Fruit fly (Drosophila melanogaster) whole organism, embryonic: ENCODE measurements around the gene MtnD.
A peak's percentile ranks its signal among the peaks of the same experiment; 100 is the strongest.

ENCODE experiments used
- Ada2b ChIP-seq: fragments of 200-800 bp; sonication (Bioruptor generic); IDR thresholded peaks from 2 replicates; pipeline ENCODE4 v1.3.6; 2022; ENCODE audit warnings: missing biosample characterization, missing genetic modification characterization
- Adf1 ChIP-seq: fragments of 200-800 bp; sonication (Bioruptor generic); IDR thresholded peaks from 2 replicates; pipeline ENCODE4 v1.3.6; 2022; ENCODE audit warnings: missing biosample characterization, missing genetic modification characterization
- CG12155 ChIP-seq: fragments of 200-800 bp; sonication (Bioruptor generic); optimal IDR thresholded peaks from 3 replicates; lab custom pipeline; 2016; ENCODE audit warnings: missing biosample characterization, missing genetic modification characterization
- CG12299 ChIP-seq: fragments of 200-800 bp; sonication (Bioruptor generic); optimal IDR thresholded peaks from 2 replicates; lab custom pipeline; 2018; ENCODE audit warnings: missing biosample characterization, mild to moderate bottlenecking, missing genetic modification characterization
- CG1233 ChIP-seq: fragments of 200-800 bp; sonication (Bioruptor generic); optimal IDR thresholded peaks from 4 replicates; lab custom pipeline; 2018; ENCODE audit warnings: missing biosample characterization, mild to moderate bottlenecking, missing genetic modification characterization
- CG12769 ChIP-seq: fragments of 200-800 bp; sonication (Bioruptor generic); optimal IDR thresholded peaks from 2 replicates; lab custom pipeline; 2019; ENCODE audit warnings: missing biosample characterization, mild to moderate bottlenecking, missing genetic modification characterization, moderate library complexity
- CG15011 ChIP-seq: fragments of 200-800 bp; sonication (Bioruptor generic); optimal IDR thresholded peaks from 3 replicates; lab custom pipeline; 2018; ENCODE audit warnings: missing biosample characterization, mild to moderate bottlenecking, missing genetic modification characterization
- CG1529 ChIP-seq: fragments of 200-800 bp; sonication (Bioruptor generic); optimal IDR thresholded peaks from 3 replicates; lab custom pipeline; 2018; ENCODE audit warnings: missing biosample characterization, missing genetic modification characterization
- CG1603 ChIP-seq: fragments of 200-800 bp; sonication (Bioruptor generic); optimal IDR thresholded peaks from 2 replicates; lab custom pipeline; 2019; ENCODE audit warnings: missing biosample characterization, mild to moderate bottlenecking, missing genetic modification characterization, moderate library complexity
- CG1792 ChIP-seq: fragments of 200-800 bp; sonication (Bioruptor generic); optimal IDR thresholded peaks from 2 replicates; lab custom pipeline; 2016; ENCODE audit warnings: missing biosample characterization, missing genetic modification characterization
- CG18011 ChIP-seq: fragments of 200-800 bp; sonication (Bioruptor generic); optimal IDR thresholded peaks from 2 replicates; lab custom pipeline; 2017; ENCODE audit warnings: missing biosample characterization, missing genetic modification characterization, mild to moderate bottlenecking, moderate library complexity, missing genotype
- CG2116 ChIP-seq: fragments of 200-800 bp; sonication (Bioruptor generic); optimal IDR thresholded peaks from 3 replicates; lab custom pipeline; 2018; ENCODE audit warnings: missing biosample characterization, mild to moderate bottlenecking, missing genetic modification characterization
- CG2889 ChIP-seq: fragments of 200-800 bp; sonication (Bioruptor generic); IDR thresholded peaks from 3 replicates; pipeline ENCODE4 v1.3.6; 2022; ENCODE audit warnings: missing biosample characterization, missing genetic modification characterization
- CG31388 ChIP-seq: fragments of 200-800 bp; sonication (Bioruptor generic); optimal IDR thresholded peaks from 2 replicates; lab custom pipeline; 2016; ENCODE audit warnings: missing biosample characterization, missing genetic modification characterization
- CG3163 ChIP-seq: fragments of 200-800 bp; sonication (Bioruptor generic); optimal IDR thresholded peaks from 3 replicates; lab custom pipeline; 2016; ENCODE audit warnings: missing biosample characterization, missing genetic modification characterization
- CG32767 ChIP-seq: fragments of 200-800 bp; sonication (Bioruptor generic); IDR thresholded peaks from 2 replicates; pipeline ENCODE4 v1.3.6; 2022; ENCODE audit warnings: missing biosample characterization, missing genetic modification characterization
- CG34376 ChIP-seq: fragments of 200-800 bp; sonication (Bioruptor generic); optimal IDR thresholded peaks from 2 replicates; lab custom pipeline; 2018; ENCODE audit warnings: missing biosample characterization, mild to moderate bottlenecking, missing genetic modification characterization
- CG4404 ChIP-seq: fragments of 200-800 bp; sonication (Bioruptor generic); IDR thresholded peaks from 2 replicates; pipeline ENCODE4 v1.3.6; 2022; ENCODE audit warnings: missing biosample characterization, missing genetic modification characterization
- CG4707 ChIP-seq: fragments of 200-800 bp; sonication (Bioruptor generic); optimal IDR thresholded peaks from 2 replicates; lab custom pipeline; 2018; ENCODE audit warnings: missing biosample characterization, mild to moderate bottlenecking, missing genetic modification characterization, moderate library complexity
- CG7963 ChIP-seq: fragments of 200-800 bp; sonication (Bioruptor generic); IDR thresholded peaks from 3 replicates; pipeline ENCODE4 v1.3.6; 2022; ENCODE audit warnings: missing biosample characterization, missing genetic modification characterization; ENCODE audit not compliant: partially characterized antibody
- CG8478 ChIP-seq: fragments of >200 bp; optimal IDR thresholded peaks from 2 replicates; lab custom pipeline; 2018
- CG9215 ChIP-seq: fragments of 200-800 bp; sonication (Bioruptor generic); IDR thresholded peaks from 2 replicates; pipeline ENCODE4 v1.3.6; 2022; ENCODE audit warnings: missing biosample characterization, missing genetic modification characterization
- CG9817 ChIP-seq: fragments of 200-800 bp; sonication (Bioruptor generic); optimal IDR thresholded peaks from 2 replicates; lab custom pipeline; 2018; ENCODE audit warnings: missing biosample characterization, mild to moderate bottlenecking, missing genetic modification characterization, moderate library complexity
- Chrac-16 ChIP-seq: fragments of 200-800 bp; sonication (Bioruptor generic); optimal IDR thresholded peaks from 3 replicates; lab custom pipeline; 2016; ENCODE audit warnings: missing biosample characterization, missing genetic modification characterization
- D ChIP-seq, 2 experiments: fragments of 200-800 bp in 1 of 2; fragments of >200 bp in 1 of 2; sonication (Bioruptor generic) in 1 of 2; optimal IDR thresholded peaks; 2 replicates in 1 of 2; 3 replicates in 1 of 2; lab custom pipeline; 2017; ENCODE audit warnings: mild to moderate bottlenecking in 1 of 2, missing biosample characterization in 1 of 2, missing genetic modification characterization in 1 of 2, missing genetic modification reagents in 1 of 2
- Ets97D ChIP-seq: fragments of 200-800 bp; sonication (Bioruptor generic); optimal IDR thresholded peaks from 3 replicates; lab custom pipeline; 2016; ENCODE audit warnings: missing biosample characterization, missing genetic modification characterization
- Gsc ChIP-seq: fragments of 200-800 bp; sonication (Bioruptor generic); IDR thresholded peaks from 2 replicates; pipeline ENCODE4 v1.3.6; 2022; ENCODE audit warnings: missing biosample characterization, missing genetic modification characterization
- H2.0 ChIP-seq: fragments of 200-800 bp; sonication (Bioruptor generic); IDR thresholded peaks from 2 replicates; pipeline ENCODE4 v1.3.6; 2022; ENCODE audit warnings: missing biosample characterization, missing genetic modification characterization
- HHEX ChIP-seq: fragments of 200-800 bp; sonication (Bioruptor generic); optimal IDR thresholded peaks from 3 replicates; lab custom pipeline; 2017; ENCODE audit warnings: missing biosample characterization, mild to moderate bottlenecking, missing genetic modification characterization, missing genetic modification reagents
- Hmx ChIP-seq: fragments of 200-800 bp; sonication (Bioruptor generic); optimal IDR thresholded peaks from 2 replicates; lab custom pipeline; 2016; ENCODE audit warnings: missing biosample characterization, missing genetic modification characterization
- Rx ChIP-seq: fragments of 200-800 bp; sonication (Bioruptor generic); IDR thresholded peaks from 2 replicates; pipeline ENCODE4 v1.3.6; 2022; ENCODE audit warnings: missing biosample characterization, missing genetic modification characterization
- Sox100B ChIP-seq: fragments of 200-800 bp; sonication (Bioruptor generic); optimal IDR thresholded peaks from 3 replicates; lab custom pipeline; 2018; ENCODE audit warnings: missing biosample characterization, mild to moderate bottlenecking, missing genetic modification characterization
- Trl ChIP-seq, 3 experiments: fragments of >200 bp in 2 of 3; fragments of 200-800 bp in 1 of 3; sonication (Bioruptor generic) in 1 of 3; optimal IDR thresholded peaks; 2 replicates in 1 of 3; 3 replicates in 2 of 3; lab custom pipeline; 2016 to 2017; ENCODE audit warnings: missing biosample characterization in 1 of 3, missing genetic modification characterization in 1 of 3
- YL-1 ChIP-seq: fragments of 200-800 bp; sonication (Bioruptor generic); optimal IDR thresholded peaks from 3 replicates; lab custom pipeline; 2017; ENCODE audit warnings: missing biosample characterization, mild to moderate bottlenecking, missing genetic modification characterization
- bsh ChIP-seq, 2 experiments: fragments of 200-800 bp; sonication (Bioruptor generic); optimal IDR thresholded peaks; 2 replicates each; lab custom pipeline; 2017 to 2018; ENCODE audit warnings: mild to moderate bottlenecking in 2 of 2, missing biosample characterization in 2 of 2, missing genetic modification characterization in 2 of 2, moderate library complexity in 1 of 2
- dan ChIP-seq: fragments of 200-800 bp; sonication (Bioruptor generic); IDR thresholded peaks from 2 replicates; pipeline ENCODE4 v1.3.6; 2022; ENCODE audit warnings: missing biosample characterization, missing genetic modification characterization
- hth ChIP-seq: fragments of >200 bp; optimal IDR thresholded peaks from 2 replicates; lab custom pipeline; 2017; ENCODE audit warnings: inconsistent platforms
- kay ChIP-seq: fragments of 200-800 bp; sonication (Bioruptor generic); optimal IDR thresholded peaks from 2 replicates; lab custom pipeline; 2016; ENCODE audit warnings: missing biosample characterization, missing genetic modification characterization
- klu ChIP-seq: fragments of 200-800 bp; sonication (Bioruptor generic); IDR thresholded peaks from 2 replicates; pipeline ENCODE4 v1.3.6; 2022; ENCODE audit warnings: missing biosample characterization, missing genetic modification characterization
- nerfin-2 ChIP-seq: fragments of 200-800 bp; sonication (Bioruptor generic); IDR thresholded peaks from 2 replicates; pipeline ENCODE4 v1.3.6; 2022; ENCODE audit warnings: missing biosample characterization, missing genetic modification characterization; ENCODE audit not compliant: partially characterized antibody
- nom ChIP-seq: fragments of 200-800 bp; sonication (Bioruptor generic); optimal IDR thresholded peaks from 2 replicates; lab custom pipeline; 2017; ENCODE audit warnings: missing biosample characterization, missing genetic modification characterization, mild to moderate bottlenecking, moderate library complexity, missing genetic modification reagents
- pros ChIP-seq: fragments of 200-800 bp; sonication (Bioruptor generic); optimal IDR thresholded peaks from 3 replicates; lab custom pipeline; 2019; ENCODE audit warnings: missing biosample characterization, mild to moderate bottlenecking, missing genetic modification characterization, moderate library complexity
- ro ChIP-seq: fragments of 200-800 bp; sonication (Bioruptor generic); IDR thresholded peaks from 2 replicates; pipeline ENCODE4 v1.3.6; 2022; ENCODE audit warnings: missing biosample characterization, missing genetic modification characterization
- salm ChIP-seq: fragments of 200-800 bp; sonication (Bioruptor generic); optimal IDR thresholded peaks from 2 replicates; lab custom pipeline; 2018; ENCODE audit warnings: missing biosample characterization, mild to moderate bottlenecking, missing genetic modification characterization
- sc ChIP-seq, 3 experiments: fragments of >200 bp in 2 of 3; fragments of 200-800 bp in 1 of 3; sonication (Bioruptor generic) in 1 of 3; optimal IDR thresholded peaks; 2 replicates in 2 of 3; 3 replicates in 1 of 3; lab custom pipeline; 2017; ENCODE audit warnings: mild to moderate bottlenecking in 1 of 3, missing biosample characterization in 1 of 3, missing genetic modification characterization in 1 of 3, missing genetic modification reagents in 1 of 3
- ssp ChIP-seq: fragments of 200-800 bp; sonication (Bioruptor generic); IDR thresholded peaks from 2 replicates; pipeline ENCODE4 v1.3.6; 2022; ENCODE audit warnings: missing biosample characterization, missing genetic modification characterization
- sug ChIP-seq: fragments of 200-800 bp; optimal IDR thresholded peaks from 2 replicates; lab custom pipeline; 2019; ENCODE audit warnings: missing biosample characterization, mild to moderate bottlenecking, missing genetic modification characterization, moderate library complexity
- vvl ChIP-seq: fragments of 200-800 bp; sonication (Bioruptor generic); IDR thresholded peaks from 2 replicates; pipeline ENCODE4 v1.3.6; 2022; ENCODE audit warnings: missing biosample characterization, missing genetic modification characterization
- z ChIP-seq: fragments of 200-800 bp; sonication (Bioruptor generic); IDR thresholded peaks from 3 replicates; pipeline ENCODE4 v1.3.6; 2022; ENCODE audit warnings: missing biosample characterization, missing genetic modification characterization
- zfh2 ChIP-seq: fragments of 200-800 bp; sonication (Bioruptor generic); optimal IDR thresholded peaks from 2 replicates; lab custom pipeline; 2016; ENCODE audit warnings: missing biosample characterization, missing genetic modification characterization

Gene MtnD

DNA sequence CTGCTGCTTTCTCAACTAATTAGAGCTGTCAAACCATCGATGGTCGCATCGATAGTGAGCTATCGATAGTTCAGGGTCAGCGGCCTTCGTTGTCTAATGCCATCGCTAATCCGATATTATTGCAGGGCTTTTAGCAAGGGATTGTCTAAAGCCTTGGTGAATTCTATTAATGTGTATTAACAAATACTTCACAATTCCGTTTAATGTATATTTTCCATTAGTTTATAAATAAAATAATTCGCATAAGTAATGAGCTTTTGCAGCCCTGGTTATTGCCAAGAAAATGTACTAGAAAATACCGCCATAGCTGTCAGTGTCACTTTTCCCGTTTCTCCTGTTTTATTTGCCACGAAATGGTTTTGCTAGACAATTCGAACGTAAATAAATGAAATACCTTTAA, 45.1 kb downstream of the MtnD start, which contains the start of the genes EloB and Srp14 (continued):
- TF ChIP-seq z (GFP tag; lab: Robert Waterston, UW) (no peak), ssp (GFP tag; lab: Robert Waterston, UW) (peak; percentile 54), CG1529 (GFP tag; lab: Kevin White, UChicago) (peak; percentile 53), CG12299 (tag; lab: Kevin White, UChicago) (peak; percentile 81), CG18011 (GFP tag; lab: Kevin White, UChicago) (peak; percentile 66), D (optimal IDR thresholded peaks at IDR 0.05; lab: Kevin White, UChicago) (no peak), D (GFP tag; optimal IDR thresholded peaks at IDR 0.05; lab: Kevin White, UChicago) (peak; percentile 24), CG3163 (GFP tag; lab: Kevin White, UChicago) (peak; percentile 17), CG8478 (no peak), CG4404 (GFP tag; lab: Robert Waterston, UW) (peak; percentile 75), YL-1 (peak; percentile 95), CG1233 (GFP tag; lab: Kevin White, UChicago) (peak; percentile 74), CG2889 (GFP tag; lab: Robert Waterston, UW) (peak; percentile 78), kay (GFP tag; lab: Kevin White, UChicago) (peak; percentile 63), HHEX (GFP tag; lab: Kevin White, UChicago) (peak; percentile 42), CG15011 (GFP tag; lab: Kevin White, UChicago) (no peak), CG1792 (GFP tag; lab: Kevin White, UChicago) (peak; percentile 65), Ada2b (GFP tag; lab: Robert Waterston, UW) (peak; percentile 72), Ets97D (GFP tag; lab: Kevin White, UChicago) (peak; percentile 91), salm (tag; lab: Kevin White, UChicago) (peak; percentile 76), CG12155 (peak; percentile 77), CG9817 (peak; percentile 86), CG9215 (GFP tag; lab: Robert Waterston, UW) (peak; percentile 72), CG4707 (peak; percentile 35), Gsc (GFP tag; lab: Robert Waterston, UW) (no peak), CG34376 (GFP tag; lab: Kevin White, UChicago) (peak; percentile 75), Rx (no peak), CG32767 (GFP tag; lab: Robert Waterston, UW) (peak; percentile 70; the same call in 1 of the 2 replicates), CG1603 (tag; lab: Kevin White, UChicago) (peak; percentile 85), sc (optimal IDR thresholded peaks at IDR 0.05; lab: Kevin White, UChicago) (no peak), sc (GFP tag; optimal IDR thresholded peaks at IDR 0.05; lab: Kevin White, UChicago) (no peak), Chrac-16 (GFP tag; lab: Kevin White, UChicago) (peak; percentile 84), nerfin-2 (peak; percentile 88), CG31388 (GFP tag; lab: Kevin White, UChicago) (peak; percentile 46), nom (peak; percentile 17), pros (GFP tag; lab: Kevin White, UChicago) (no peak), klu (GFP tag; lab: Robert Waterston, UW) (peak; percentile 58; the same call in 1 of the 2 replicates), Sox100B (GFP tag; lab: Kevin White, UChicago) (no peak), Hmx (GFP tag; lab: Kevin White, UChicago) (peak; percentile 53), Adf1 (GFP tag; lab: Robert Waterston, UW) (peak; percentile 57), CG7963 (GFP tag; lab: Robert Waterston, UW) (peak; percentile 95), hth (lab: Kevin White, UChicago) (no peak), Trl (optimal IDR thresholded peaks at IDR 0.05; lab: Kevin White, UChicago) (no peak), Trl (GFP tag; optimal IDR thresholded peaks at IDR 0.05; lab: Kevin White, UChicago) (peak; percentile 69), ro (peak; percentile 36; the same call in 1 of the 2 replicates), zfh2 (GFP tag; lab: Kevin White, UChicago) (peak; percentile 90), H2.0 (GFP tag; lab: Robert Waterston, UW) (peak; percentile 70), sug (tag; lab: Kevin White, UChicago) (peak; percentile 87), vvl (GFP tag; lab: Robert Waterston, UW) (peak; percentile 96), dan (GFP tag; lab: Robert Waterston, UW) (no peak), CG12769 (tag; lab: Kevin White, UChicago) (peak; percentile 87), CG2116 (GFP tag; lab: Kevin White, UChicago) (peak; percentile 85), bsh (GFP tag; optimal IDR thresholded peaks at IDR 0.05; lab: Kevin White, UChicago) (peak in 1 of 2 experiments; percentile 82)
